Fruit fly (Drosophila melanogaster) whole organism, embryonic: ENCODE data around the gene CecB.
A peak's percentile ranks its signal among the peaks of the same experiment; 100 is the strongest.

Experiments
- CG12942 ChIP-seq: fragments of 200-800 bp; sonication (Bioruptor generic); optimal IDR thresholded peaks from 3 replicates; lab custom pipeline; 2016; ENCODE audit warnings: missing biosample characterization, missing genetic modification characterization
- CG15514 ChIP-seq: fragments of 200-800 bp; sonication (Bioruptor generic); optimal IDR thresholded peaks from 3 replicates; lab custom pipeline; 2017; ENCODE audit warnings: missing biosample characterization, missing genetic modification characterization, mild to moderate bottlenecking, moderate library complexity, missing genetic modification reagents
- CG1602 ChIP-seq: fragments of 200-800 bp; sonication (Bioruptor generic); optimal IDR thresholded peaks from 3 replicates; lab custom pipeline; 2016; ENCODE audit warnings: missing biosample characterization, missing genetic modification characterization
- CG18011 ChIP-seq: fragments of 200-800 bp; sonication (Bioruptor generic); optimal IDR thresholded peaks from 2 replicates; lab custom pipeline; 2017; ENCODE audit warnings: missing biosample characterization, missing genetic modification characterization, mild to moderate bottlenecking, moderate library complexity, missing genotype
- CG2199 ChIP-seq: fragments of 200-800 bp; sonication (Bioruptor generic); IDR thresholded peaks from 3 replicates; pipeline ENCODE4 v1.3.6; 2022; ENCODE audit warnings: missing biosample characterization, missing genetic modification characterization
- CG3065 ChIP-seq: fragments of 200-800 bp; sonication (Bioruptor generic); optimal IDR thresholded peaks from 2 replicates; lab custom pipeline; 2016; ENCODE audit warnings: missing biosample characterization, missing genetic modification characterization
- CG32767 ChIP-seq: fragments of 200-800 bp; sonication (Bioruptor generic); IDR thresholded peaks from 2 replicates; pipeline ENCODE4 v1.3.6; 2022; ENCODE audit warnings: missing biosample characterization, missing genetic modification characterization
- CG3407 ChIP-seq: fragments of 200-800 bp; sonication (Bioruptor generic); optimal IDR thresholded peaks from 2 replicates; lab custom pipeline; 2018; ENCODE audit warnings: missing biosample characterization, mild to moderate bottlenecking, missing genetic modification characterization
- CG4730 ChIP-seq: fragments of 200-800 bp; sonication (Bioruptor generic); IDR thresholded peaks from 2 replicates; pipeline ENCODE4 v1.3.6; 2022; ENCODE audit warnings: missing biosample characterization, missing genetic modification characterization
- CG4854 ChIP-seq: fragments of 200-800 bp; sonication (Bioruptor generic); optimal IDR thresholded peaks from 2 replicates; lab custom pipeline; 2016; ENCODE audit warnings: missing biosample characterization, missing genetic modification characterization, inconsistent platforms
- CG5180 ChIP-seq: fragments of 200-800 bp; sonication (Bioruptor generic); optimal IDR thresholded peaks from 3 replicates; lab custom pipeline; 2017; ENCODE audit warnings: missing biosample characterization, missing genetic modification characterization, mild to moderate bottlenecking, moderate library complexity, missing genetic modification reagents
- CG6765 ChIP-seq: fragments of 200-800 bp; sonication (Bioruptor generic); optimal IDR thresholded peaks from 3 replicates; lab custom pipeline; 2017; ENCODE audit warnings: missing biosample characterization, mild to moderate bottlenecking, missing genetic modification characterization
- CG6813 ChIP-seq: fragments of 200-800 bp; sonication (Bioruptor generic); optimal IDR thresholded peaks from 2 replicates; lab custom pipeline; 2017; ENCODE audit warnings: missing biosample characterization, missing genetic modification characterization, mild to moderate bottlenecking, moderate library complexity, missing genetic modification reagents
- CG9797 ChIP-seq: fragments of 200-800 bp; sonication (Bioruptor generic); optimal IDR thresholded peaks from 3 replicates; lab custom pipeline; 2018; ENCODE audit warnings: missing biosample characterization, mild to moderate bottlenecking, missing genetic modification characterization
- CG9932 ChIP-seq: fragments of 200-800 bp; sonication (Bioruptor generic); IDR thresholded peaks from 2 replicates; pipeline ENCODE4 v1.3.6; 2022; ENCODE audit warnings: missing biosample characterization, missing genetic modification characterization
- CkIIα-i1 ChIP-seq: fragments of 200-800 bp; sonication (Bioruptor generic); IDR thresholded peaks from 2 replicates; pipeline ENCODE4 v1.3.6; 2022; ENCODE audit warnings: missing biosample characterization, missing genetic modification characterization
- Dref ChIP-seq: fragments of 200-800 bp; sonication (Bioruptor generic); IDR thresholded peaks from 2 replicates; pipeline ENCODE4 v1.3.6; 2022; ENCODE audit warnings: missing biosample characterization, missing genetic modification characterization
- Drgx ChIP-seq: fragments of 200-800 bp; sonication (Bioruptor generic); IDR thresholded peaks from 2 replicates; pipeline ENCODE4 v1.3.6; 2022; ENCODE audit warnings: missing biosample characterization, missing genetic modification characterization
- GATAe ChIP-seq: fragments of 200-800 bp; sonication (Bioruptor generic); conservative IDR thresholded peaks from 2 replicates; pipeline ENCODE4 v1.3.6; 2022; ENCODE audit warnings: missing biosample characterization, missing genetic modification characterization
- Hand ChIP-seq: fragments of 200-800 bp; sonication (Bioruptor generic); optimal IDR thresholded peaks from 2 replicates; lab custom pipeline; 2017; ENCODE audit warnings: mild to moderate bottlenecking, missing biosample characterization, missing genetic modification reagents, missing genetic modification characterization
- Hmx ChIP-seq: fragments of 200-800 bp; sonication (Bioruptor generic); optimal IDR thresholded peaks from 2 replicates; lab custom pipeline; 2016; ENCODE audit warnings: missing biosample characterization, missing genetic modification characterization
- Hr39 ChIP-seq: fragments of >200 bp; optimal IDR thresholded peaks from 2 replicates; lab custom pipeline; 2017
- Lhr ChIP-seq: fragments of 200-800 bp; sonication (Bioruptor generic); optimal IDR thresholded peaks from 3 replicates; lab custom pipeline; 2017; ENCODE audit warnings: mild to moderate bottlenecking, missing biosample characterization, missing genetic modification reagents, missing genetic modification characterization
- Mrtf ChIP-seq: fragments of 200-800 bp; sonication (Bioruptor generic); IDR thresholded peaks from 3 replicates; pipeline ENCODE4 v1.3.6; 2022; ENCODE audit warnings: missing biosample characterization, missing genetic modification characterization
- Nf-YC ChIP-seq: fragments of 200-800 bp; optimal IDR thresholded peaks from 3 replicates; lab custom pipeline; 2019; ENCODE audit warnings: missing biosample characterization, mild to moderate bottlenecking, missing genetic modification characterization, moderate library complexity
- NfI ChIP-seq: fragments of 200-800 bp; sonication (Bioruptor generic); optimal IDR thresholded peaks from 3 replicates; lab custom pipeline; 2018; ENCODE audit warnings: missing biosample characterization, mild to moderate bottlenecking, missing genetic modification characterization, moderate library complexity
- Rx ChIP-seq: fragments of 200-800 bp; sonication (Bioruptor generic); IDR thresholded peaks from 2 replicates; pipeline ENCODE4 v1.3.6; 2022; ENCODE audit warnings: missing biosample characterization, missing genetic modification characterization
- chif ChIP-seq, 2 experiments: fragments of 200-800 bp; sonication (Bioruptor generic); optimal IDR thresholded peaks; 3 replicates each; lab custom pipeline; 2016; ENCODE audit warnings: missing biosample characterization in 2 of 2, missing genetic modification characterization in 2 of 2
- crol ChIP-seq: fragments of 200-800 bp; sonication (Bioruptor generic); IDR thresholded peaks from 2 replicates; pipeline ENCODE4 v1.3.6; 2022; ENCODE audit warnings: missing biosample characterization, missing genetic modification characterization
- cwo ChIP-seq: fragments of 200-800 bp; sonication (Bioruptor generic); optimal IDR thresholded peaks from 3 replicates; lab custom pipeline; 2017; ENCODE audit warnings: missing biosample characterization, missing genetic modification characterization, mild to moderate bottlenecking, moderate library complexity, missing genetic modification reagents
- disco-r ChIP-seq: fragments of 200-800 bp; sonication (Bioruptor generic); optimal IDR thresholded peaks from 2 replicates; lab custom pipeline; 2016; ENCODE audit warnings: missing biosample characterization, missing genetic modification characterization
- dm ChIP-seq: fragments of 200-800 bp; sonication (Bioruptor generic); optimal IDR thresholded peaks from 3 replicates; lab custom pipeline; 2016; ENCODE audit warnings: missing biosample characterization, missing genetic modification characterization
- dmrt11E ChIP-seq: fragments of 200-800 bp; sonication (Bioruptor generic); optimal IDR thresholded peaks from 3 replicates; lab custom pipeline; 2018; ENCODE audit warnings: missing biosample characterization, mild to moderate bottlenecking, missing genetic modification characterization, moderate library complexity
- dpn ChIP-seq, 2 experiments: fragments of 200-800 bp; sonication (Bioruptor generic); optimal IDR thresholded peaks; 3 replicates each; lab custom pipeline; 2016; ENCODE audit warnings: missing biosample characterization in 2 of 2, missing genetic modification characterization in 2 of 2
- fd102C ChIP-seq: fragments of 200-800 bp; sonication (Bioruptor generic); optimal IDR thresholded peaks from 2 replicates; lab custom pipeline; 2018; ENCODE audit warnings: missing biosample characterization, mild to moderate bottlenecking, missing genetic modification characterization, moderate library complexity
- insv ChIP-seq, 2 experiments: fragments of 200-800 bp; sonication (Bioruptor generic); optimal IDR thresholded peaks; 3 replicates each; lab custom pipeline; 2016 to 2018; ENCODE audit warnings: missing biosample characterization in 2 of 2, missing genetic modification characterization in 2 of 2
- lab ChIP-seq: fragments of 200-800 bp; sonication (Bioruptor generic); optimal IDR thresholded peaks from 3 replicates; lab custom pipeline; 2017; ENCODE audit warnings: missing biosample characterization, missing genetic modification characterization, mild to moderate bottlenecking, moderate library complexity, missing genetic modification reagents
- pb ChIP-seq: fragments of 200-800 bp; sonication (Bioruptor generic); optimal IDR thresholded peaks from 3 replicates; lab custom pipeline; 2016; ENCODE audit warnings: missing biosample characterization, missing genetic modification characterization
- psq ChIP-seq: fragments of 200-800 bp; sonication (Bioruptor generic); optimal IDR thresholded peaks from 2 replicates; lab custom pipeline; 2017; ENCODE audit warnings: missing biosample characterization, missing genetic modification characterization
- run ChIP-seq: fragments of 200-800 bp; sonication (Bioruptor generic); optimal IDR thresholded peaks from 3 replicates; lab custom pipeline; 2018; ENCODE audit warnings: missing biosample characterization, mild to moderate bottlenecking, missing genetic modification characterization
- stc ChIP-seq: fragments of 200-800 bp; sonication (Bioruptor generic); IDR thresholded peaks from 2 replicates; pipeline ENCODE4 v1.3.6; 2022; ENCODE audit warnings: missing biosample characterization, missing genetic modification characterization
- tio ChIP-seq: fragments of 200-800 bp; sonication (Bioruptor generic); optimal IDR thresholded peaks from 2 replicates; lab custom pipeline; 2017; ENCODE audit warnings: missing biosample characterization, missing genetic modification characterization, inconsistent platforms
- ttk ChIP-seq: fragments of 200-800 bp; sonication (Bioruptor generic); IDR thresholded peaks from 2 replicates; pipeline ENCODE4 v2.1.2; 2022; ENCODE audit warnings: missing biosample characterization, missing genetic modification characterization
- twi ChIP-seq: fragments of 200-800 bp; optimal IDR thresholded peaks from 2 replicates; lab custom pipeline; 2019; ENCODE audit warnings: missing biosample characterization, mild to moderate bottlenecking, missing genetic modification characterization, moderate library complexity
- vnd ChIP-seq: fragments of 200-800 bp; sonication (Bioruptor generic); IDR thresholded peaks from 3 replicates; pipeline ENCODE4 v1.3.6; 2022; ENCODE audit warnings: missing biosample characterization, missing genetic modification characterization; ENCODE audit not compliant: partially characterized antibody

The CecB gene

DNA sequence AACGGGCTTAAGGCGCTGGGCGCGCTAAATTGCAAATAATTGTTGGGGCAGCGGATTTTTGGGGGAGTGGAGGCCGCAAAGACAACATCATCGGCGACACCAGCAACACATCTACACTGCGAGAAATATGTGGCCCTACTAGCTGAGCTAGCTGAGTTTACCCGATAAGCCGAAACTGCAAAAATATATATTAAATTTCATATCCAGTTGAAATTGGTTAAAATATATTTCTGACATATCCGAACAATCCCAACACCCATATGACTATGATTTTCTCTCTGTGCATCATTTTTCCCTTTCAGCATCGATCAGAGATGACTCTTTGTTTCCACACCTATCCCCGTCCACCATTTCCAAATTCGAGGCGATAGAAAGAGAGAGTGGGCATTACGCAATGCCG lies 23.8 kb downstream of the CecB start (continued):
- TF ChIP-seq CG18011 (GFP tag; lab: Kevin White, UChicago) (peak; percentile 17), CG32767 (GFP tag; lab: Robert Waterston, UW) (peak; percentile 67), Mrtf (GFP tag; lab: Robert Waterston, UW) (peak; percentile 84), Hr39 (lab: Kevin White, UChicago) (no peak), Lhr (GFP tag; lab: Kevin White, UChicago) (peak; percentile 19), dpn (GFP tag; optimal IDR thresholded peaks at IDR 0.05; lab: Kevin White, UChicago) (peak; percentile 60 to 71), Nf-YC (peak; percentile 52), CG15514 (GFP tag; lab: Kevin White, UChicago) (peak; percentile 45), CG3407 (GFP tag; lab: Kevin White, UChicago) (peak; percentile 68), insv (GFP tag; optimal IDR thresholded peaks at IDR 0.05; lab: Kevin White, UChicago) (no peak), Hmx (GFP tag; lab: Kevin White, UChicago) (peak; percentile 4), NfI (GFP tag; lab: Kevin White, UChicago) (peak; percentile 73), Hand (GFP tag; lab: Kevin White, UChicago) (no peak), twi (tag; lab: Kevin White, UChicago) (peak; percentile 27), run (tag; lab: Kevin White, UChicago) (peak; percentile 36), CG1602 (GFP tag; lab: Kevin White, UChicago) (peak; percentile 51), GATAe (GFP tag; lab: Robert Waterston, UW) (0 out of 2 replicates have a peak, but pooled peaks have one; percentile 9), CG6813 (peak; percentile 61), CG12942 (GFP tag; lab: Kevin White, UChicago) (peak; percentile 41), CG9797 (no peak), Dref (GFP tag; lab: Robert Waterston, UW) (no peak), CG5180 (GFP tag; lab: Kevin White, UChicago) (peak; percentile 48), CG6765 (GFP tag; lab: Kevin White, UChicago) (no peak), CG9932 (GFP tag; lab: Robert Waterston, UW) (peak; percentile 49), dm (GFP tag; lab: Kevin White, UChicago) (no peak), vnd (no peak), Drgx (GFP tag; lab: Robert Waterston, UW) (peak; percentile 55), CG3065 (GFP tag; lab: Kevin White, UChicago) (no peak), CkIIα-i1 (GFP tag; lab: Robert Waterston, UW) (0 out of 2 replicates have a peak, but pooled peaks have one; percentile 13), ttk (GFP tag; lab: Robert Waterston, UW) (peak; percentile 80), pb (GFP tag; lab: Kevin White, UChicago) (no peak), psq (no peak), CG4854 (GFP tag; lab: Kevin White, UChicago) (peak; percentile 36), crol (GFP tag; lab: Robert Waterston, UW) (no peak), fd102C (GFP tag; lab: Kevin White, UChicago) (no peak), CG4730 (peak; percentile 67), stc (peak; percentile 67), disco-r (GFP tag; lab: Kevin White, UChicago) (no peak), Rx (GFP tag; lab: Robert Waterston, UW) (peak; percentile 73), cwo (GFP tag; lab: Kevin White, UChicago) (peak; percentile 52), CG2199 (no peak), lab (GFP tag; lab: Kevin White, UChicago) (peak; percentile 85), dmrt11E (tag; lab: Kevin White, UChicago) (peak; percentile 48), tio (peak; percentile 65), chif (GFP tag; optimal IDR thresholded peaks at IDR 0.05; lab: Kevin White, UChicago) (peak; percentile 54 to 70)
